Worm (Caenorhabditis elegans): ENCODE measurements around the gene lron-10.

DNA sequence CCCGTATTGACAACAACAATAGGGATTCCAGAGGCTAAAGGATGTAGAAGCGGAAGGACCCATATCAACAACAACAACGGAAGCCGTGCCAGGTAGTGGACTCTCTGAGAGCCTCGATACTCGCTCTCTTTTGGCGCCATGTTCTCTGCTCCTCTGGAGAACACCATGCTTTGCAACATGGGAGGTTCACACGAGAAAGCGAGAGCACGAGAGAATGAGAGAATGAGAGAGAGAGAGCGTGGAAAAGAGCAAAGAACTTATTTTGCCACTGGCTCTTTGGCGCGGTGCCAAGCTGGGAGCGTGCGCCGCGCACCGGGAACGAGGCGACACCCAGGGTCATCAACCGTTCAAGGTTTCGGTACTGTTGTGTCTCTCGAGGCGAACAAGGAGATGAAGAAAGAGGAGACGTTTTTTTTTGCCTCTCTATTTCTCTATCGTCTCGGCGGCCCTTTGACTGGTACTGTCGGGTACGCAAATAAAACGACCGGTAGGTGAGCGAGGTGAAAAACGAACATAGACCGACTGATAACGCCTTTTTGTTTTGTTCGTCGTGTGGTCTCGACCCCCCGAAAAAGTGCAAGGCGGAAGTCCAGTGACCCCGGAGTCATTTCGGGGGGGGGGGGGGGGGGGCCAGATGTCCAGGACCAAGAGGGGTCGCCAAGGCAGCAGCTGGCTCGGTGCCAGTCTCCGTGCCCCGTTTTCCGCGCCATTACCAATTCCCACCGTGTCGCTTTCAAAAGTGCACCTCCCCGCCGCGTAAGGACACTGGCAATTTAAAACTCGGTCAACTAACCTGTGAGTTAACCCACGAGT is 11.6 kb upstream of the lron-10 start, which contains the start of gene Y39A1A.10:
- no peak for TF ChIP-seq sptf-2 (GFP tag; optimal IDR thresholded peaks at IDR 0.05)
- no peak for TF ChIP-seq let-526 (GFP tag; IDR thresholded peaks at IDR 0.05)
- TF ChIP-seq mes-4 (tag; optimal IDR thresholded peaks at IDR 0.05) = no peak
- TF ChIP-seq B0035.1 (tag; optimal IDR thresholded peaks at IDR 0.05) = no peak

All from whole organism, young adult.